Worm (Caenorhabditis elegans): ENCODE results near the gene ops-1.
A peak's percentile ranks its signal among the peaks of the same experiment; 100 is the strongest.

Gene ops-1

ce11 chrIV:6294081-6294480 is 9.9 kb upstream of the ops-1 start, which contains the start of gene hil-2:
hil-2 (plus strand) TSS chrIV:6294240.
- TF ChIP-seq ceh-31 (tag; optimal IDR thresholded peaks at IDR 0.05) (peak; percentile 53), elt-2 (tag; optimal IDR thresholded peaks at IDR 0.05) (peak; percentile 26), nhr-11 (tag; optimal IDR thresholded peaks at IDR 0.05) (no peak), odd-2 (tag; optimal IDR thresholded peaks at IDR 0.05) (no peak), ama-1 (optimal IDR thresholded peaks at IDR 0.05) (peak; percentile 34)

- TF ChIP-seq hlh-6 (tag; optimal IDR thresholded peaks at IDR 0.05) (no peak), dve-1 (tag; optimal IDR thresholded peaks at IDR 0.05) (no peak), ceh-45 (GFP tag; IDR thresholded peaks at IDR 0.05) (no peak), nhr-11 (tag; optimal IDR thresholded peaks at IDR 0.05) (no peak), odd-2 (tag; optimal IDR thresholded peaks at IDR 0.05) (no peak), ceh-30 (tag; optimal IDR thresholded peaks at IDR 0.05) (no peak), ceh-14 (tag; optimal IDR thresholded peaks at IDR 0.05) (no peak), ceh-22 (tag; optimal IDR thresholded peaks at IDR 0.05) (no peak), unc-86 (tag; optimal IDR thresholded peaks at IDR 0.05) (no peak), C38D4.7 (GFP tag; optimal IDR thresholded peaks at IDR 0.05) (no peak), syd-9 (tag; optimal IDR thresholded peaks at IDR 0.05) (no peak), pax-1 (tag; optimal IDR thresholded peaks at IDR 0.05) (no peak), unc-42 (tag; optimal IDR thresholded peaks at IDR 0.05) (no peak), lim-6 (tag; optimal IDR thresholded peaks at IDR 0.05) (no peak), lin-11 (tag; optimal IDR thresholded peaks at IDR 0.05) (no peak), pha-2 (tag; optimal IDR thresholded peaks at IDR 0.05) (no peak), hlh-8 (tag; optimal IDR thresholded peaks at IDR 0.05) (no peak), ttx-3 (tag; optimal IDR thresholded peaks at IDR 0.05) (no peak), ceh-18 (tag; optimal IDR thresholded peaks at IDR 0.05) (no peak), zip-5 (tag; optimal IDR thresholded peaks at IDR 0.05) (no peak)
These were observed 6.6 kb upstream of the ops-1 start, which contains the start of gene srv-24 for ce11 chrIV:6290741-6291140. srv-24 (minus strand) TSS chrIV:6290841.

ce11 chrIV:6282143-6282542 is 2.0 kb downstream of the ops-1 start, which contains the start of gene srv-32:
srv-32 (minus strand) TSS chrIV:6282243.
- TF ChIP-seq mec-3 (tag; optimal IDR thresholded peaks at IDR 0.05; ENCODE audit: borderline replicate concordance) (no peak), ttx-3 (tag; optimal IDR thresholded peaks at IDR 0.05) (no peak), C38D4.7 (GFP tag; optimal IDR thresholded peaks at IDR 0.05) (no peak), ceh-18 (tag; optimal IDR thresholded peaks at IDR 0.05) (no peak), ceh-14 (tag; optimal IDR thresholded peaks at IDR 0.05) (no peak), rnt-1 (tag; optimal IDR thresholded peaks at IDR 0.05) (no peak), nhr-11 (tag; optimal IDR thresholded peaks at IDR 0.05) (no peak), sdc-2 (tag; optimal IDR thresholded peaks at IDR 0.05) (no peak), lim-6 (tag; optimal IDR thresholded peaks at IDR 0.05) (no peak), fkh-10 (GFP tag; optimal IDR thresholded peaks at IDR 0.05) (no peak)

- TF ChIP-seq nhr-11 (tag; optimal IDR thresholded peaks at IDR 0.05) = no peak
- peak; percentile 58 for TF ChIP-seq elt-2 (tag; optimal IDR thresholded peaks at IDR 0.05)
These were observed 4.8 kb downstream of the ops-1 start, which contains the start of gene sams-5 for ce11 chrIV:6279392-6279791. sams-5 (minus strand) TSS chrIV:6279522.

- no peak for TF ChIP-seq npax-4 (tag; optimal IDR thresholded peaks at IDR 0.05)
- peak; percentile 78 for TF ChIP-seq elt-2 (tag; optimal IDR thresholded peaks at IDR 0.05)
These were observed 8.4 kb downstream of the ops-1 start, which contains the start of the genes aat-4 and T13A10.1 for ce11 chrIV:6275671-6276209. aat-4 (minus strand) TSS chrIV:6275721. T13A10.1 (plus strand) TSS chrIV:6276081.

- TF ChIP-seq elt-4 (tag; optimal IDR thresholded peaks at IDR 0.05) (no peak), nhr-11 (tag; optimal IDR thresholded peaks at IDR 0.05) (no peak), ceh-31 (tag; optimal IDR thresholded peaks at IDR 0.05) (no peak), ceh-24 (tag; optimal IDR thresholded peaks at IDR 0.05) (no peak), syd-9 (tag; optimal IDR thresholded peaks at IDR 0.05) (no peak), zip-5 (tag; optimal IDR thresholded peaks at IDR 0.05) (no peak), unc-42 (tag; optimal IDR thresholded peaks at IDR 0.05) (no peak), pat-9 (tag; optimal IDR thresholded peaks at IDR 0.05) (no peak), nfya-1 (tag; optimal IDR thresholded peaks at IDR 0.05) (no peak), fkh-6 (tag; optimal IDR thresholded peaks at IDR 0.05) (no peak)
These were observed 12.3 kb downstream of the ops-1 start, which contains the start of gene srv-31 for ce11 chrIV:6271923-6272322. srv-31 (minus strand) TSS chrIV:6272023.

Measured in whole organism, late embryonic.